Fruit fly (Drosophila melanogaster) Kc167 (cell line): ENCODE results near the gene Tim17a2.

Experiments used
- h ChIP-seq: fragments of >200 bp; optimal IDR thresholded peaks from 3 replicates; lab custom pipeline; 2018; ENCODE audit warnings: missing external identifiers
- psq ChIP-seq: fragments of >200 bp; optimal IDR thresholded peaks from 2 replicates; lab custom pipeline; 2017; ENCODE audit warnings: missing external identifiers

- TF ChIP-seq psq (lab: Kevin White, UChicago) (no peak), h (lab: Kevin White, UChicago) (no peak)
Observed at dm6 chr3R:5256462-5257146, 5.9 kb downstream of the Tim17a2 start, which contains the start of the genes Enoph and Hph.
